Fruit fly (Drosophila melanogaster) whole organism, embryonic: ENCODE measurements around the gene CG4456.

Experiments used
- CG10274 ChIP-seq: fragments of 200-800 bp; sonication (Bioruptor generic); optimal IDR thresholded peaks from 3 replicates; lab custom pipeline; 2017; ENCODE audit warnings: missing biosample characterization, mild to moderate bottlenecking, missing genetic modification characterization
- CG12236 ChIP-seq: fragments of 200-800 bp; sonication (Bioruptor generic); optimal IDR thresholded peaks from 2 replicates; lab custom pipeline; 2016; ENCODE audit warnings: missing biosample characterization, missing genetic modification characterization
- CG14860 ChIP-seq: fragments of 200-800 bp; sonication (Bioruptor generic); IDR thresholded peaks from 3 replicates; pipeline ENCODE4 v1.3.6; 2022; ENCODE audit warnings: missing biosample characterization, missing genetic modification characterization; ENCODE audit not compliant: partially characterized antibody
- CG15011 ChIP-seq: fragments of 200-800 bp; sonication (Bioruptor generic); optimal IDR thresholded peaks from 3 replicates; lab custom pipeline; 2018; ENCODE audit warnings: missing biosample characterization, mild to moderate bottlenecking, missing genetic modification characterization
- CG1602 ChIP-seq: fragments of 200-800 bp; sonication (Bioruptor generic); optimal IDR thresholded peaks from 3 replicates; lab custom pipeline; 2016; ENCODE audit warnings: missing biosample characterization, missing genetic modification characterization
- CG1647 ChIP-seq: fragments of 200-800 bp; sonication (Bioruptor generic); optimal IDR thresholded peaks from 3 replicates; lab custom pipeline; 2016; ENCODE audit warnings: missing biosample characterization, missing genetic modification characterization
- CG16815 ChIP-seq: fragments of 200-800 bp; sonication (Bioruptor generic); optimal IDR thresholded peaks from 3 replicates; lab custom pipeline; 2017; ENCODE audit warnings: missing biosample characterization, mild to moderate bottlenecking, missing genetic modification characterization
- CG17912 ChIP-seq: fragments of 200-800 bp; sonication (Bioruptor generic); optimal IDR thresholded peaks from 2 replicates; lab custom pipeline; 2018; ENCODE audit warnings: missing biosample characterization, mild to moderate bottlenecking, missing genetic modification characterization
- CG18262 ChIP-seq: fragments of 200-800 bp; optimal IDR thresholded peaks from 3 replicates; lab custom pipeline; 2019; ENCODE audit warnings: missing biosample characterization, mild to moderate bottlenecking, missing genetic modification characterization, moderate library complexity
- CG2202 ChIP-seq: fragments of 200-800 bp; sonication (Bioruptor generic); optimal IDR thresholded peaks from 2 replicates; lab custom pipeline; 2018; ENCODE audit warnings: missing biosample characterization, mild to moderate bottlenecking, missing genetic modification characterization
- CG2678 ChIP-seq: fragments of 200-800 bp; sonication (Bioruptor generic); optimal IDR thresholded peaks from 3 replicates; lab custom pipeline; 2019; ENCODE audit warnings: missing biosample characterization, mild to moderate bottlenecking, missing genetic modification characterization, moderate library complexity
- CG4707 ChIP-seq: fragments of 200-800 bp; sonication (Bioruptor generic); optimal IDR thresholded peaks from 2 replicates; lab custom pipeline; 2018; ENCODE audit warnings: missing biosample characterization, mild to moderate bottlenecking, missing genetic modification characterization, moderate library complexity
- CG4820 ChIP-seq: fragments of 200-800 bp; sonication (Bioruptor generic); optimal IDR thresholded peaks from 3 replicates; lab custom pipeline; 2016; ENCODE audit warnings: missing biosample characterization, missing genetic modification characterization
- CG5245 ChIP-seq: fragments of 200-800 bp; sonication (Bioruptor generic); optimal IDR thresholded peaks from 3 replicates; lab custom pipeline; 2016; ENCODE audit warnings: missing biosample characterization, missing genetic modification characterization
- CG6813 ChIP-seq: fragments of 200-800 bp; sonication (Bioruptor generic); optimal IDR thresholded peaks from 2 replicates; lab custom pipeline; 2017; ENCODE audit warnings: missing biosample characterization, missing genetic modification characterization, mild to moderate bottlenecking, moderate library complexity, missing genetic modification reagents
- CG9215 ChIP-seq: fragments of 200-800 bp; sonication (Bioruptor generic); IDR thresholded peaks from 2 replicates; pipeline ENCODE4 v1.3.6; 2022; ENCODE audit warnings: missing biosample characterization, missing genetic modification characterization
- Dip3 ChIP-seq: fragments of 200-800 bp; sonication (Bioruptor generic); optimal IDR thresholded peaks from 3 replicates; lab custom pipeline; 2016; ENCODE audit warnings: missing biosample characterization, missing genetic modification characterization
- Fer2 ChIP-seq: fragments of 200-800 bp; sonication (Bioruptor generic); optimal IDR thresholded peaks from 2 replicates; lab custom pipeline; 2018; ENCODE audit warnings: missing biosample characterization, mild to moderate bottlenecking, missing genetic modification characterization, moderate library complexity
- Gug ChIP-seq: fragments of 200-800 bp; sonication (Bioruptor generic); IDR thresholded peaks from 4 replicates; pipeline ENCODE4 v1.3.6; 2022; ENCODE audit warnings: missing biosample characterization, missing genetic modification characterization
- Hmx ChIP-seq: fragments of 200-800 bp; sonication (Bioruptor generic); optimal IDR thresholded peaks from 2 replicates; lab custom pipeline; 2016; ENCODE audit warnings: missing biosample characterization, missing genetic modification characterization
- Lpt ChIP-seq: fragments of >200 bp; optimal IDR thresholded peaks from 2 replicates; lab custom pipeline; 2018; ENCODE audit warnings: missing biosample characterization, missing genetic modification characterization
- Max ChIP-seq: fragments of 200-800 bp; sonication (Bioruptor generic); optimal IDR thresholded peaks from 2 replicates; lab custom pipeline; 2016; ENCODE audit warnings: missing biosample characterization, mild to moderate bottlenecking, missing genetic modification characterization
- Neu2 ChIP-seq: fragments of 200-800 bp; sonication (Bioruptor generic); optimal IDR thresholded peaks from 3 replicates; lab custom pipeline; 2016; ENCODE audit warnings: missing biosample characterization, missing genetic modification characterization, borderline replicate concordance
- Pdp1 ChIP-seq, 2 experiments: fragments of 200-800 bp; sonication (Bioruptor generic); optimal IDR thresholded peaks; 3 replicates each; lab custom pipeline; 2016; ENCODE audit warnings: missing biosample characterization in 2 of 2, missing genetic modification characterization in 2 of 2, mild to moderate bottlenecking in 1 of 2, moderate library complexity in 1 of 2
- Side ChIP-seq: fragments of 200-800 bp; sonication (Bioruptor generic); optimal IDR thresholded peaks from 2 replicates; lab custom pipeline; 2016; ENCODE audit warnings: missing biosample characterization, missing genetic modification characterization
- Stat92E ChIP-seq, 3 experiments: fragments of >200 bp in 2 of 3; fragments of 200-800 bp in 1 of 3; sonication (Bioruptor generic) in 1 of 3; optimal IDR thresholded peaks; 2 replicates each; lab custom pipeline; 2017 to 2019; ENCODE audit warnings: missing biosample characterization in 3 of 3, missing genetic modification characterization in 3 of 3, mild to moderate bottlenecking in 1 of 3, moderate library complexity in 1 of 3
- ac ChIP-seq: fragments of 200-800 bp; sonication (Bioruptor generic); optimal IDR thresholded peaks from 3 replicates; lab custom pipeline; 2017; ENCODE audit warnings: missing biosample characterization, mild to moderate bottlenecking, missing genetic modification characterization
- ash1 ChIP-seq: fragments of 200-800 bp; sonication (Bioruptor generic); optimal IDR thresholded peaks from 2 replicates; lab custom pipeline; 2018; ENCODE audit warnings: missing biosample characterization, mild to moderate bottlenecking, missing genetic modification characterization
- cato ChIP-seq: fragments of 200-800 bp; sonication (Bioruptor generic); optimal IDR thresholded peaks from 2 replicates; lab custom pipeline; 2016; ENCODE audit warnings: missing biosample characterization, missing genetic modification characterization, borderline replicate concordance
- ci ChIP-seq: fragments of 200-800 bp; sonication (Bioruptor generic); IDR thresholded peaks from 3 replicates; pipeline ENCODE4 v1.3.6; 2022; ENCODE audit warnings: missing biosample characterization, missing genetic modification characterization
- croc ChIP-seq: fragments of 200-800 bp; sonication (Bioruptor generic); conservative IDR thresholded peaks from 3 replicates; pipeline ENCODE4 v1.3.6; 2022; ENCODE audit warnings: missing biosample characterization, missing genetic modification characterization
- eyg ChIP-seq: fragments of 200-800 bp; sonication (Bioruptor generic); optimal IDR thresholded peaks from 3 replicates; lab custom pipeline; 2016; ENCODE audit warnings: missing biosample characterization, missing genetic modification characterization
- gce ChIP-seq: fragments of 200-800 bp; sonication (Bioruptor generic); IDR thresholded peaks from 3 replicates; pipeline ENCODE4 v1.3.6; 2022; ENCODE audit warnings: missing biosample characterization, missing genetic modification characterization
- gcm2 ChIP-seq: fragments of 200-800 bp; sonication (Bioruptor generic); optimal IDR thresholded peaks from 2 replicates; lab custom pipeline; 2016; ENCODE audit warnings: missing biosample characterization, missing genetic modification characterization
- hth ChIP-seq: fragments of >200 bp; optimal IDR thresholded peaks from 2 replicates; lab custom pipeline; 2017; ENCODE audit warnings: inconsistent platforms
- insv ChIP-seq, 2 experiments: fragments of 200-800 bp; sonication (Bioruptor generic); optimal IDR thresholded peaks; 3 replicates each; lab custom pipeline; 2016 to 2018; ENCODE audit warnings: missing biosample characterization in 2 of 2, missing genetic modification characterization in 2 of 2
- lab ChIP-seq: fragments of 200-800 bp; sonication (Bioruptor generic); optimal IDR thresholded peaks from 3 replicates; lab custom pipeline; 2017; ENCODE audit warnings: missing biosample characterization, missing genetic modification characterization, mild to moderate bottlenecking, moderate library complexity, missing genetic modification reagents
- odd ChIP-seq: fragments of 200-800 bp; sonication (Bioruptor generic); optimal IDR thresholded peaks from 2 replicates; lab custom pipeline; 2017; ENCODE audit warnings: missing biosample characterization, mild to moderate bottlenecking, missing genetic modification characterization
- pita ChIP-seq: fragments of 200-800 bp; sonication (Bioruptor generic); optimal IDR thresholded peaks from 2 replicates; lab custom pipeline; 2017; ENCODE audit warnings: missing biosample characterization, mild to moderate bottlenecking, missing genetic modification characterization
- prd ChIP-seq, 3 experiments: fragments of >200 bp in 2 of 3; fragments of 200-800 bp in 1 of 3; sonication (Bioruptor generic) in 1 of 3; optimal IDR thresholded peaks in 2 of 3; IDR thresholded peaks in 1 of 3; 2 replicates in 2 of 3; 3 replicates in 1 of 3; pipeline versions ENCODE4 v1.3.6 to Lab custom; 2017 to 2022; ENCODE audit warnings: missing biosample characterization in 1 of 3, missing genetic modification characterization in 1 of 3
- pros ChIP-seq: fragments of 200-800 bp; sonication (Bioruptor generic); optimal IDR thresholded peaks from 3 replicates; lab custom pipeline; 2019; ENCODE audit warnings: missing biosample characterization, mild to moderate bottlenecking, missing genetic modification characterization, moderate library complexity
- slbo ChIP-seq: fragments of 200-800 bp; sonication (Bioruptor generic); IDR thresholded peaks from 2 replicates; pipeline ENCODE4 v1.3.6; 2022; ENCODE audit warnings: missing biosample characterization, missing genetic modification characterization
- tll ChIP-seq, 2 experiments: fragments of 200-800 bp in 1 of 2; fragments of >200 bp in 1 of 2; sonication (Bioruptor generic) in 1 of 2; optimal IDR thresholded peaks; 2 replicates each; lab custom pipeline; 2017 to 2019; ENCODE audit warnings: missing biosample characterization in 2 of 2, missing genetic modification characterization in 2 of 2, mild to moderate bottlenecking in 1 of 2, moderate library complexity in 1 of 2
- ttk ChIP-seq: fragments of 200-800 bp; sonication (Bioruptor generic); IDR thresholded peaks from 2 replicates; pipeline ENCODE4 v2.1.2; 2022; ENCODE audit warnings: missing biosample characterization, missing genetic modification characterization
- unpg ChIP-seq: fragments of 200-800 bp; sonication (Bioruptor generic); optimal IDR thresholded peaks from 3 replicates; lab custom pipeline; 2018; ENCODE audit warnings: missing biosample characterization, mild to moderate bottlenecking, missing genetic modification characterization, moderate library complexity
- vvl ChIP-seq: fragments of 200-800 bp; sonication (Bioruptor generic); IDR thresholded peaks from 2 replicates; pipeline ENCODE4 v1.3.6; 2022; ENCODE audit warnings: missing biosample characterization, missing genetic modification characterization
- yki ChIP-seq: fragments of >200 bp; optimal IDR thresholded peaks from 3 replicates; lab custom pipeline; 2018
- z ChIP-seq: fragments of 200-800 bp; sonication (Bioruptor generic); IDR thresholded peaks from 3 replicates; pipeline ENCODE4 v1.3.6; 2022; ENCODE audit warnings: missing biosample characterization, missing genetic modification characterization

The CG4456 gene

dm6 chr3L:9422636-9423419 lies 50.3 kb downstream of the CG4456 start, which contains the start of gene aay (continued):
- TF ChIP-seq Fer2 (tag; lab: Kevin White, UChicago) (peak; percentile 96), Max (GFP tag; lab: Kevin White, UChicago) (peak; percentile 99), Dip3 (GFP tag; lab: Kevin White, UChicago) (peak; percentile 98), tll (GFP tag; optimal IDR thresholded peaks at IDR 0.05; lab: Kevin White, UChicago) (peak; percentile 19 to 83), Stat92E (GFP tag; optimal IDR thresholded peaks at IDR 0.05; lab: Kevin White, UChicago) (peak in 1 of 3 experiments; percentile 99), CG9215 (peak; percentile 94), z (GFP tag; lab: Robert Waterston, UW) (peak; percentile 88), lab (GFP tag; lab: Kevin White, UChicago) (peak; percentile 99), yki (no peak), CG5245 (GFP tag; lab: Kevin White, UChicago) (peak; percentile 97), hth (lab: Kevin White, UChicago) (no peak), eyg (GFP tag; lab: Kevin White, UChicago) (peak; percentile 98), CG18262 (tag; lab: Kevin White, UChicago) (peak; percentile 100), CG10274 (GFP tag; lab: Kevin White, UChicago) (peak; percentile 92), Side (GFP tag; lab: Kevin White, UChicago) (peak; percentile 95), CG17912 (peak; percentile 79), ac (GFP tag; lab: Kevin White, UChicago) (peak; percentile 98), cato (GFP tag; lab: Kevin White, UChicago) (peak; percentile 97), Pdp1 (GFP tag; optimal IDR thresholded peaks at IDR 0.05; lab: Kevin White, UChicago) (peak; percentile 96 to 98), slbo (GFP tag; lab: Robert Waterston, UW) (peak; percentile 99), odd (GFP tag; lab: Kevin White, UChicago) (peak; percentile 98), pita (no peak), vvl (GFP tag; lab: Robert Waterston, UW) (peak; percentile 99), CG14860 (no peak), ash1 (GFP tag; lab: Kevin White, UChicago) (peak; percentile 87), CG16815 (GFP tag; lab: Kevin White, UChicago) (peak; percentile 98), CG12236 (peak; percentile 97), CG1602 (GFP tag; lab: Kevin White, UChicago) (peak; percentile 98), insv (GFP tag; optimal IDR thresholded peaks at IDR 0.05; lab: Kevin White, UChicago) (peak; percentile 66 to 81), Lpt (GFP tag; lab: Kevin White, UChicago) (no peak), CG6813 (GFP tag; lab: Kevin White, UChicago) (peak; percentile 99), croc (peak; percentile 98), prd (optimal IDR thresholded peaks at IDR 0.05; lab: Kevin White, UChicago) (no peak), prd (GFP tag; IDR thresholded peaks at IDR 0.05; lab: Robert Waterston, UW) (peak; percentile 99), CG2202 (tag; lab: Kevin White, UChicago) (peak; percentile 99), CG1647 (GFP tag; lab: Kevin White, UChicago) (peak; percentile 98), CG4707 (GFP tag; lab: Kevin White, UChicago) (peak; percentile 97), gcm2 (GFP tag; lab: Kevin White, UChicago) (peak; percentile 97), pros (GFP tag; lab: Kevin White, UChicago) (peak; percentile 87), ci (GFP tag; lab: Robert Waterston, UW) (peak; percentile 99), Hmx (peak; percentile 96), gce (GFP tag; lab: Robert Waterston, UW) (peak; percentile 94), CG15011 (GFP tag; lab: Kevin White, UChicago) (peak; percentile 98), CG4820 (GFP tag; lab: Kevin White, UChicago) (peak; percentile 98), CG2678 (tag; lab: Kevin White, UChicago) (peak; percentile 99), unpg (GFP tag; lab: Kevin White, UChicago) (peak; percentile 99), Neu2 (GFP tag; lab: Kevin White, UChicago) (peak; percentile 93), Gug (peak; percentile 97), ttk (GFP tag; lab: Robert Waterston, UW) (peak; percentile 98)
